Worm (Caenorhabditis elegans): Measurements from ENCODE around the gene clec-176.

The clec-176 gene

ce11 chrIV:4983746-4984145 is at the start of gene clec-176:
clec-176 (plus strand) TSS chrIV:4984046.
- TF ChIP-seq spr-1 (tag; optimal IDR thresholded peaks at IDR 0.05): no peak

ce11 chrIV:4934103-4934502 is 49.7 kb upstream of the clec-176 start, which contains the start of gene str-153:
str-153 (plus strand) TSS chrIV:4934403.
- no peak for TF ChIP-seq php-3 (GFP tag; IDR thresholded peaks at IDR 0.05)
- TF ChIP-seq unc-62 (GFP tag; optimal IDR thresholded peaks at IDR 0.05 in 1 of 2): peak in 1 of 2 experiments; percentile 4
- no peak for TF ChIP-seq unc-62 (tag; optimal IDR thresholded peaks at IDR 0.05)

ce11 chrIV:4937647-4938046 is 46.2 kb upstream of the clec-176 start, which contains the start of gene fbxa-86:
fbxa-86 (minus strand) TSS chrIV:4938013.
- TF ChIP-seq spr-1 (tag; optimal IDR thresholded peaks at IDR 0.05) (no peak), unc-62 (GFP tag; optimal IDR thresholded peaks at IDR 0.05 in 1 of 2) (peak in 1 of 2 experiments; percentile 7), unc-62 (tag; optimal IDR thresholded peaks at IDR 0.05) (no peak), pqm-1 (tag; optimal IDR thresholded peaks at IDR 0.05) (peak; percentile 9), nhr-10 (tag; optimal IDR thresholded peaks at IDR 0.05) (no peak)

ce11 chrIV:4938664-4939063 is 45.2 kb upstream of the clec-176 start, which contains the start of gene str-168:
str-168 (plus strand) TSS chrIV:4938964.
- no peak for TF ChIP-seq egl-27 (tag; optimal IDR thresholded peaks at IDR 0.05)
- TF ChIP-seq sdz-12 (GFP tag; optimal IDR thresholded peaks at IDR 0.05): no peak
- TF ChIP-seq zfp-2 (tag; optimal IDR thresholded peaks at IDR 0.05): no peak
- TF ChIP-seq mes-2 (tag; optimal IDR thresholded peaks at IDR 0.05; ENCODE audit: poor library complexity, severe bottlenecking): no peak
- TF ChIP-seq nhr-11 (tag; optimal IDR thresholded peaks at IDR 0.05): no peak
- TF ChIP-seq daf-16 (GFP tag; optimal IDR thresholded peaks at IDR 0.05): no peak
- no peak for TF ChIP-seq daf-16 (tag; optimal IDR thresholded peaks at IDR 0.05)
- TF ChIP-seq nhr-42 (GFP tag; IDR thresholded peaks at IDR 0.05): no peak
- TF ChIP-seq F44E2.7 (GFP tag; IDR thresholded peaks at IDR 0.05): no peak

ce11 chrIV:4941681-4942080 is 42.2 kb upstream of the clec-176 start, which contains the start of gene Y9C9A.5:
Y9C9A.5 (plus strand) TSS chrIV:4941981.
- TF ChIP-seq hif-1 (tag; optimal IDR thresholded peaks at IDR 0.05) (no peak), set-16 (GFP tag; IDR thresholded peaks at IDR 0.05) (no peak), unc-39 (tag; optimal IDR thresholded peaks at IDR 0.05) (no peak), snpc-4 (tag; optimal IDR thresholded peaks at IDR 0.05) (no peak), skn-1 (tag; optimal IDR thresholded peaks at IDR 0.05) (no peak), pha-4 (GFP tag; IDR thresholded peaks at IDR 0.05) (no peak), pha-4 (tag; optimal IDR thresholded peaks at IDR 0.05) (no peak), madf-5 (GFP tag; IDR thresholded peaks at IDR 0.05) (no peak), nhr-77 (tag; optimal IDR thresholded peaks at IDR 0.05) (no peak), ceh-44 (GFP tag; IDR thresholded peaks at IDR 0.05) (no peak), sdz-12 (GFP tag; optimal IDR thresholded peaks at IDR 0.05) (no peak), mxl-3 (GFP tag; optimal IDR thresholded peaks at IDR 0.05) (no peak), mdt-29 (GFP tag; IDR thresholded peaks at IDR 0.05) (no peak), aly-2 (tag; optimal IDR thresholded peaks at IDR 0.05) (no peak), ZK337.2 (GFP tag; IDR thresholded peaks at IDR 0.05) (no peak), zag-1 (tag; optimal IDR thresholded peaks at IDR 0.05) (no peak), gei-8 (GFP tag; optimal IDR thresholded peaks at IDR 0.05) (no peak), zip-2 (tag; optimal IDR thresholded peaks at IDR 0.05) (no peak)

ce11 chrIV:4945771-4946170 is 38.1 kb upstream of the clec-176 start, which contains the start of gene str-169:
str-169 (plus strand) TSS chrIV:4946071.
- TF ChIP-seq D1046.2 (GFP tag; IDR thresholded peaks at IDR 0.05) (no peak), sdz-12 (GFP tag; optimal IDR thresholded peaks at IDR 0.05) (no peak), lin-29 (GFP tag; IDR thresholded peaks at IDR 0.05) (no peak), ceh-44 (GFP tag; IDR thresholded peaks at IDR 0.05) (no peak), ceh-82 (tag; optimal IDR thresholded peaks at IDR 0.05) (no peak), T26A8.4 (GFP tag; IDR thresholded peaks at IDR 0.05) (no peak), F44E2.7 (GFP tag; IDR thresholded peaks at IDR 0.05) (no peak), dve-1 (tag; optimal IDR thresholded peaks at IDR 0.05; ENCODE audit: insufficient read depth) (no peak), mdl-1 (tag; optimal IDR thresholded peaks at IDR 0.05) (no peak), set-16 (GFP tag; IDR thresholded peaks at IDR 0.05) (no peak), zag-1 (tag; optimal IDR thresholded peaks at IDR 0.05) (no peak), tag-97 (GFP tag; IDR thresholded peaks at IDR 0.05) (no peak), nhr-25 (tag; optimal IDR thresholded peaks at IDR 0.05; ENCODE audit: borderline replicate concordance, insufficient read depth) (no peak), zip-2 (tag; optimal IDR thresholded peaks at IDR 0.05) (no peak)

All from whole organism, L4 larva.